Worm (Caenorhabditis elegans) whole organism, mixed stage, embryonic: ENCODE measurements around the gene F57F4.1.

Experiments used
- bed-3 ChIP-seq: fragments of 200-800 bp; sonication (Bioruptor generic); optimal IDR thresholded peaks from 3 replicates; lab custom pipeline; 2018; ENCODE audit warnings: mild to moderate bottlenecking, missing genetic modification characterization, moderate library complexity, missing compliant biosample characterization
- ceh-39 ChIP-seq: fragments of 150-350 bp; optimal IDR thresholded peaks from 2 replicates; lab custom pipeline; 2014; ENCODE audit warnings: missing biosample characterization, missing genetic modification characterization
- ceh-43 ChIP-seq: fragments of 200-800 bp; sonication (Bioruptor generic); optimal IDR thresholded peaks from 2 replicates; lab custom pipeline; 2018; ENCODE audit warnings: mild to moderate bottlenecking, missing genetic modification characterization, moderate library complexity, missing compliant biosample characterization
- ceh-83 ChIP-seq: fragments of 200-800 bp; sonication (Bioruptor generic); optimal IDR thresholded peaks from 2 replicates; lab custom pipeline; 2018; ENCODE audit warnings: mild to moderate bottlenecking, missing genetic modification characterization, missing compliant biosample characterization
- ces-1 ChIP-seq: fragments of 150-350 bp; optimal IDR thresholded peaks from 2 replicates; lab custom pipeline; 2014; ENCODE audit warnings: missing biosample characterization, missing genetic modification reagents, missing genetic modification characterization
- cnd-1 ChIP-seq: fragments of 200-800 bp; sonication (Bioruptor generic); optimal IDR thresholded peaks from 2 replicates; lab custom pipeline; 2018; ENCODE audit warnings: mild to moderate bottlenecking, missing genetic modification characterization, missing compliant biosample characterization
- drap-1 ChIP-seq: fragments of 200-800 bp; sonication (Bioruptor generic); optimal IDR thresholded peaks from 3 replicates; lab custom pipeline; 2018; ENCODE audit warnings: mild to moderate bottlenecking, missing genetic modification characterization, missing compliant biosample characterization
- elt-1 ChIP-seq: sonication (generic microtip); optimal IDR thresholded peaks from 2 replicates; lab custom pipeline; 2017; ENCODE audit warnings: missing genetic modification characterization, mild to moderate bottlenecking, missing compliant biosample characterization, antibody characterized with exemption, moderate library complexity, borderline replicate concordance; ENCODE audit not compliant: insufficient read depth
- elt-3 ChIP-seq: fragments of 150-350 bp; optimal IDR thresholded peaks from 2 replicates; lab custom pipeline; 2014; ENCODE audit warnings: missing biosample characterization, missing genetic modification characterization
- flh-1 ChIP-seq: fragments of 200-800 bp; sonication (Bioruptor generic); optimal IDR thresholded peaks from 2 replicates; lab custom pipeline; 2018; ENCODE audit warnings: mild to moderate bottlenecking, missing genetic modification characterization, moderate library complexity, missing compliant biosample characterization
- ham-2 ChIP-seq: fragments of 200-800 bp; sonication (Bioruptor generic); optimal IDR thresholded peaks from 2 replicates; lab custom pipeline; 2018; ENCODE audit warnings: mild to moderate bottlenecking, missing genetic modification characterization, missing compliant biosample characterization
- hlh-1 ChIP-seq: fragments of 150-350 bp; optimal IDR thresholded peaks from 2 replicates; lab custom pipeline; 2014; ENCODE audit warnings: missing biosample characterization, missing genetic modification reagents, missing genetic modification characterization
- lin-13 ChIP-seq: fragments of 150-350 bp; optimal IDR thresholded peaks from 2 replicates; lab custom pipeline; 2014; ENCODE audit warnings: missing biosample characterization, missing genetic modification characterization
- lin-32 ChIP-seq: fragments of 200-800 bp; sonication (Bioruptor generic); optimal IDR thresholded peaks from 2 replicates; lab custom pipeline; 2018; ENCODE audit warnings: mild to moderate bottlenecking, missing genetic modification characterization, missing compliant biosample characterization
- lsy-2 ChIP-seq: fragments of 150-350 bp; optimal IDR thresholded peaks from 2 replicates; lab custom pipeline; 2014; ENCODE audit warnings: missing biosample characterization, missing genetic modification characterization
- mab-5 ChIP-seq: fragments of 150-350 bp; optimal IDR thresholded peaks from 2 replicates; lab custom pipeline; 2014; ENCODE audit warnings: missing biosample characterization, missing genetic modification characterization
- mep-1 ChIP-seq: fragments of 150-350 bp; optimal IDR thresholded peaks from 2 replicates; lab custom pipeline; 2017; ENCODE audit warnings: missing biosample characterization, missing genetic modification reagents, missing genetic modification characterization, inconsistent platforms
- mls-2 ChIP-seq: sonication (generic microtip); optimal IDR thresholded peaks from 2 replicates; lab custom pipeline; 2016; ENCODE audit warnings: mild to moderate bottlenecking, missing genetic modification characterization, moderate library complexity, missing compliant biosample characterization
- nhr-12 ChIP-seq: fragments of 150-350 bp; optimal IDR thresholded peaks from 2 replicates; lab custom pipeline; 2014; ENCODE audit warnings: missing biosample characterization, missing genetic modification characterization
- nhr-2 ChIP-seq: fragments of 150-350 bp; optimal IDR thresholded peaks from 2 replicates; lab custom pipeline; 2014; ENCODE audit warnings: missing biosample characterization, missing genetic modification characterization
- nhr-237 ChIP-seq: fragments of 150-350 bp; optimal IDR thresholded peaks from 2 replicates; lab custom pipeline; 2014; ENCODE audit warnings: missing biosample characterization, missing genetic modification characterization
- nhr-28 ChIP-seq: fragments of 150-350 bp; optimal IDR thresholded peaks from 2 replicates; lab custom pipeline; 2014; ENCODE audit warnings: missing biosample characterization, missing genetic modification characterization
- nhr-76 ChIP-seq: sonication (generic microtip); optimal IDR thresholded peaks from 2 replicates; lab custom pipeline; 2017; ENCODE audit warnings: missing biosample characterization, missing genetic modification characterization
- pha-4 ChIP-seq: fragments of 150-350 bp; optimal IDR thresholded peaks from 2 replicates; lab custom pipeline; 2018; ENCODE audit warnings: missing biosample characterization, missing genetic modification reagents, missing genetic modification characterization
- sem-2 ChIP-seq: fragments of 200-800 bp; sonication (Bioruptor generic); optimal IDR thresholded peaks from 2 replicates; lab custom pipeline; 2018; ENCODE audit warnings: mild to moderate bottlenecking, missing genetic modification characterization, missing compliant biosample characterization
- snpc-4 ChIP-seq: fragments of 150-350 bp; optimal IDR thresholded peaks from 2 replicates; lab custom pipeline; 2014; ENCODE audit warnings: missing biosample characterization, missing genetic modification characterization
- sptf-1 ChIP-seq: sonication (generic microtip); optimal IDR thresholded peaks from 2 replicates; lab custom pipeline; 2017; ENCODE audit warnings: mild to moderate bottlenecking, missing genetic modification characterization, moderate library complexity, missing compliant biosample characterization
- unc-120 ChIP-seq: sonication (generic microtip); optimal IDR thresholded peaks from 2 replicates; lab custom pipeline; 2017; ENCODE audit warnings: missing genetic modification characterization, missing compliant biosample characterization; ENCODE audit not compliant: poor library complexity, severe bottlenecking
- unc-39 ChIP-seq: fragments of 150-350 bp; optimal IDR thresholded peaks from 2 replicates; lab custom pipeline; 2014; ENCODE audit warnings: missing biosample characterization, missing genetic modification characterization
- unc-62 ChIP-seq: fragments of 150-350 bp; optimal IDR thresholded peaks from 2 replicates; lab custom pipeline; 2014; ENCODE audit warnings: missing biosample characterization, missing genetic modification reagents, missing genetic modification characterization
- zip-8 ChIP-seq: fragments of 150-350 bp; optimal IDR thresholded peaks from 2 replicates; lab custom pipeline; 2014; ENCODE audit warnings: missing biosample characterization, missing genetic modification characterization
- ztf-11 ChIP-seq: fragments of 150-350 bp; optimal IDR thresholded peaks from 2 replicates; lab custom pipeline; 2014; ENCODE audit warnings: missing biosample characterization, missing genetic modification characterization

The F57F4.1 gene

DNA sequence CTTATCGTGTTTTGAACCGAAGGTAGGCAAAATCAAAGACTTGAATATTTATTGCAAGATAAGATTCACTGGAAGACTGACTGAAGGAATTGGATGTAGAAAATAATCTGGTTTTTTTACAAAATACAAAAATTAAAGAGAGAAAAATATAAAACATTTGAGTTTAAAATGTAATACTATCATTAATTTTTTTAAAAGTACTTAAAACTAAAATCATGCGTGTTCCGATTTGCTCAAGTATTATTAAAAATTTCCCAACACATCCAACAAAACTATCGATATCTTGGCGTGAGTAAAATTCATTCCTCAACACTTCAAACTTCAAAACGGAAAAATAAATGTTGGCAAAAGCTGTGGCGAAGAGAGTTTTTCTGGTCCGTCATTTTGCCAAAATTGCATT is at the start of gene F57F4.1:
Gene F57F4.1 (plus strand): TSS at position 301 of the 400 bp plus-strand sequence.
- TF ChIP-seq nhr-2 (tag; lab: Kevin White, UChicago) (no peak), nhr-237 (no peak), ham-2 (GFP tag; lab: Kevin White, UChicago) (no peak), ceh-39 (tag; lab: Kevin White, UChicago) (no peak), sptf-1 (tag; lab: Kevin White, UChicago) (no peak), nhr-76 (tag; lab: Kevin White, UChicago) (no peak), unc-39 (no peak), pha-4 (no peak), sem-2 (GFP tag; lab: Kevin White, UChicago) (no peak), ceh-83 (no peak)

ce11 chrV:6341078-6341638 is 49.1 kb upstream of the F57F4.1 start:
- TF ChIP-seq bed-3 (no peak), nhr-76 (tag; lab: Kevin White, UChicago) (no peak), ces-1 (GFP tag; lab: Kevin White, UChicago) (no peak), ceh-83 (no peak), drap-1 (no peak), unc-39 (no peak), lin-32 (GFP tag; lab: Kevin White, UChicago) (no peak), mab-5 (no peak), elt-3 (tag; lab: Kevin White, UChicago) (no peak), lin-13 (no peak), pha-4 (no peak), nhr-12 (tag; lab: Kevin White, UChicago) (no peak), hlh-1 (tag; lab: Kevin White, UChicago) (no peak), zip-8 (tag; lab: Kevin White, UChicago) (no peak), ztf-11 (tag; lab: Kevin White, UChicago) (no peak), snpc-4 (tag; lab: Kevin White, UChicago) (no peak), cnd-1 (no peak), mls-2 (no peak)

DNA sequence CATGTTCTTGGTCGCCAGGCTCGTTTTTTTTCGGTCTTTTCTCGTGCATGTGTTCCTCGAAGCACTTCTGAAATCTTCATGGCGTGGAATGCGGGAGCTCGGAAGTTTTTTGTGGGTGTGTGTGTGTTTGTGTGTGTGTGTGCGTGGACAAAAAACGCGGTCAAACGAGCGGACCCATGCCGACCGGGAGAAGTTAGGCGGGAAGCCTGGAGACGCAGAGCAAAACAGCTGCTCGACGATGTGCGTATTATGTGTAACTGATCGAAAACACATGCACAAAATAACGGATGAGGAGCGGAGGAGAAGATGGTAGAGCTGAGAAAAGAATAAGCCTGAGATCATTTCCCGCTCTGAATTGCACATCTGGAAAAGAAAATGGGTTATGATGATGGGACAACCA is 47.8 kb upstream of the F57F4.1 start:
- TF ChIP-seq nhr-76 (tag; lab: Kevin White, UChicago) (no peak), hlh-1 (tag; lab: Kevin White, UChicago) (peak; percentile 93), unc-120 (tag; lab: Kevin White, UChicago) (peak; percentile 36)

DNA sequence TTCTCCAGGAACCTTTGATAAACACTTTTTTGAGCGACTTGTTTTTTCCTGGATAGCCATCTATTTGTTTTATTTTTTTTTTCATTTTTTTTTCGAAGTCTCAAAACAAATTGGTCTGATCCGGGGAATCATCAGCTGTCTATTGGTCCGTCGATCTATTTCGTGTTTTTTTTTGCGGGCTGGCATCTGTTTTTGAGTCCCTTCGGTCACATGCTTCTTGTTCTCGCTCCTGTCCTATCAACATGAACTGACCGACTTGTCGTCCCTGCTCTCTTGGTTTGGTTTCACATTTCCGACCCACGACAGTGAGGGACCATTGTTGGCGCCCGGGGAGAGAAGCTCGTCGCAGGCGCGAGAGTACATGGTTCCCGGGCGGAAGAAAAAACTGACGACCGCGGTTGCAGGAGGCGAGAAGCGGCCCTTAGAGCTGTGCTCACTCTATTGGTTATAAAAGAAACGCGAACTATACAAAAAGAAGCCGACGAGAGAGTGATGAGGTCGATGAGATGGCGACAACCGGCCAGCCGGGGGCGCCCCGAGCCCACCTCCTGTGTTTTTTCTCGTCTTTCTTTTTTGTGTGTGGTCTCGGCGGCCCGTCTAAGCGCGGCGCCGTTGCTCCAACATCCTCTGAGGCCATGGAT is 45.6 kb upstream of the F57F4.1 start:
- TF ChIP-seq sptf-1 (tag; lab: Kevin White, UChicago), result no peak
- no peak for TF ChIP-seq unc-62 (GFP tag; lab: Kevin White, UChicago)
- no peak for TF ChIP-seq unc-120 (tag; lab: Kevin White, UChicago)
- TF ChIP-seq ceh-43 (GFP tag; lab: Kevin White, UChicago), result no peak
- no peak for TF ChIP-seq cnd-1
- TF ChIP-seq mab-5, result no peak
- TF ChIP-seq flh-1 (GFP tag; lab: Kevin White, UChicago), result no peak
- TF ChIP-seq bed-3, result no peak
- no peak for TF ChIP-seq sem-2 (GFP tag; lab: Kevin White, UChicago)
- no peak for TF ChIP-seq pha-4
- no peak for TF ChIP-seq nhr-237
- TF ChIP-seq nhr-12 (tag; lab: Kevin White, UChicago), result no peak
- TF ChIP-seq lsy-2 (tag; lab: Kevin White, UChicago), result no peak
- TF ChIP-seq ztf-11 (tag; lab: Kevin White, UChicago), result no peak

DNA sequence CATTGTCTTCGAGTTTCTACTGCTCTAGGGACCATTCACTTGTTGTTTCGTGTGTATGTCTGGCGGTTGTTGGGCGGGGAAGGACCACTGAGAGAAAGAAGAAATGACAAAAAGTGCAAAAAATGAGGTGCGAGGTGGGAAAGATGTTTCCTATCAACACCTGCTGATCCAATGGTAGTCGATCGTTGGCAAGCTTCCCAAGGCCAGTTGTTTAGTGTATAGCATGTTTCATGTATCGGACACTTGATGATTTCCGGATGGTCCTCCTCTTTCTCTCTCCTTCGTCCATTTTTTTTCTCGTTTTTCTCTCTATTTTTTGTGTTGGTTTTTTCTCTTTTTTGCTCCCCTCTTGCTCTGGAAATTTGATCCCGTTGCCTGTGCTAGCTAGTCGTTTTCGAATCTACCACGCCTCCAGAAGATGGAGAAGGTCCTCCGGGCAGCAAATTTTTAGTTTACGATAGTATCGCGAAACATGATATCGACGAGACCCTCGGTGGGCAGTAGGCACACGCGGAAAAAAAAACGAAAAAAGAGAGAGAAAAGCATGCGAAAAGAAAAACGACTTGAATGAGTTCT is 44.1 kb upstream of the F57F4.1 start:
- peak; percentile 30 for TF ChIP-seq hlh-1 (tag; lab: Kevin White, UChicago)
- TF ChIP-seq unc-39, result no peak

ce11 chrV:6346906-6347305 is 43.4 kb upstream of the F57F4.1 start:
- TF ChIP-seq nhr-28 (tag; lab: Kevin White, UChicago), result no peak
- no peak for TF ChIP-seq pha-4
- no peak for TF ChIP-seq elt-3 (tag; lab: Kevin White, UChicago)
- TF ChIP-seq nhr-76 (tag; lab: Kevin White, UChicago), result no peak
- TF ChIP-seq elt-1 (tag; lab: Kevin White, UChicago), result no peak
- no peak for TF ChIP-seq mep-1 (tag; lab: Kevin White, UChicago)
- no peak for TF ChIP-seq ham-2 (GFP tag; lab: Kevin White, UChicago)
- no peak for TF ChIP-seq zip-8 (tag; lab: Kevin White, UChicago)
- no peak for TF ChIP-seq nhr-237
- TF ChIP-seq lin-13, result no peak
- TF ChIP-seq unc-120 (tag; lab: Kevin White, UChicago), result no peak
- TF ChIP-seq ceh-43 (GFP tag; lab: Kevin White, UChicago), result no peak
- TF ChIP-seq nhr-12 (tag; lab: Kevin White, UChicago), result no peak
- no peak for TF ChIP-seq snpc-4 (tag; lab: Kevin White, UChicago)
- TF ChIP-seq lin-32 (GFP tag; lab: Kevin White, UChicago), result no peak
- no peak for TF ChIP-seq nhr-2 (tag; lab: Kevin White, UChicago)
- TF ChIP-seq flh-1 (GFP tag; lab: Kevin White, UChicago), result no peak
- TF ChIP-seq, all 35 proteins: peak for 0
